Fruit fly (Drosophila melanogaster) whole organism, embryonic: Measurements from ENCODE around the gene superdeath.

Experiments
- ATbp ChIP-seq: fragments of 200-800 bp; sonication (Bioruptor generic); optimal IDR thresholded peaks from 2 replicates; lab custom pipeline; 2017; ENCODE audit warnings: missing biosample characterization, mild to moderate bottlenecking, missing genetic modification characterization, missing genetic modification reagents
- Bdp1 ChIP-seq: fragments of 200-800 bp; sonication (Bioruptor generic); optimal IDR thresholded peaks from 3 replicates; lab custom pipeline; 2016; ENCODE audit warnings: missing biosample characterization, missing genetic modification characterization
- CG10321 ChIP-seq: fragments of 200-800 bp; sonication (Bioruptor generic); IDR thresholded peaks from 2 replicates; pipeline ENCODE4 v1.3.6; 2022; ENCODE audit warnings: missing biosample characterization, missing genetic modification characterization
- CG10431 ChIP-seq: fragments of 200-800 bp; sonication (Bioruptor generic); optimal IDR thresholded peaks from 3 replicates; lab custom pipeline; 2018; ENCODE audit warnings: missing biosample characterization, mild to moderate bottlenecking, missing genetic modification characterization
- CG11723 ChIP-seq: fragments of 200-800 bp; sonication (Bioruptor generic); optimal IDR thresholded peaks from 2 replicates; lab custom pipeline; 2017; ENCODE audit warnings: missing biosample characterization, mild to moderate bottlenecking, missing genetic modification characterization
- CG12219 ChIP-seq: fragments of 200-800 bp; sonication (Bioruptor generic); optimal IDR thresholded peaks from 3 replicates; lab custom pipeline; 2018; ENCODE audit warnings: missing biosample characterization, mild to moderate bottlenecking, missing genetic modification characterization
- CG12659 ChIP-seq: fragments of 200-800 bp; sonication (Bioruptor generic); optimal IDR thresholded peaks from 3 replicates; lab custom pipeline; 2017; ENCODE audit warnings: mild to moderate bottlenecking, missing biosample characterization, missing genetic modification reagents, missing genetic modification characterization
- CG13296 ChIP-seq: fragments of 200-800 bp; sonication (Bioruptor generic); optimal IDR thresholded peaks from 3 replicates; lab custom pipeline; 2018; ENCODE audit warnings: missing biosample characterization, mild to moderate bottlenecking, missing genetic modification characterization
- CG14710 ChIP-seq: fragments of 200-800 bp; sonication (Bioruptor generic); optimal IDR thresholded peaks from 3 replicates; lab custom pipeline; 2019; ENCODE audit warnings: missing biosample characterization, mild to moderate bottlenecking, missing genetic modification characterization, moderate library complexity
- CG15514 ChIP-seq: fragments of 200-800 bp; sonication (Bioruptor generic); optimal IDR thresholded peaks from 3 replicates; lab custom pipeline; 2017; ENCODE audit warnings: missing biosample characterization, missing genetic modification characterization, mild to moderate bottlenecking, moderate library complexity, missing genetic modification reagents
- CG15601 ChIP-seq: fragments of 200-800 bp; sonication (Bioruptor generic); optimal IDR thresholded peaks from 3 replicates; lab custom pipeline; 2019; ENCODE audit warnings: missing biosample characterization, mild to moderate bottlenecking, missing genetic modification characterization, moderate library complexity
- CG17186 ChIP-seq: fragments of 200-800 bp; sonication (Bioruptor generic); optimal IDR thresholded peaks from 3 replicates; lab custom pipeline; 2017; ENCODE audit warnings: missing biosample characterization, missing genetic modification reagents, missing genetic modification characterization
- CG17385 ChIP-seq: fragments of 200-800 bp; sonication (Bioruptor generic); optimal IDR thresholded peaks from 3 replicates; lab custom pipeline; 2018; ENCODE audit warnings: missing biosample characterization, mild to moderate bottlenecking, missing genetic modification characterization
- CG2129 ChIP-seq: fragments of 200-800 bp; sonication (Bioruptor generic); IDR thresholded peaks from 2 replicates; pipeline ENCODE4 v1.3.6; 2022; ENCODE audit warnings: missing biosample characterization, missing genetic modification characterization; ENCODE audit not compliant: partially characterized antibody
- CG2199 ChIP-seq: fragments of 200-800 bp; sonication (Bioruptor generic); IDR thresholded peaks from 3 replicates; pipeline ENCODE4 v1.3.6; 2022; ENCODE audit warnings: missing biosample characterization, missing genetic modification characterization
- CG34376 ChIP-seq: fragments of 200-800 bp; sonication (Bioruptor generic); optimal IDR thresholded peaks from 2 replicates; lab custom pipeline; 2018; ENCODE audit warnings: missing biosample characterization, mild to moderate bottlenecking, missing genetic modification characterization
- CG3995 ChIP-seq: fragments of 200-800 bp; sonication (Bioruptor generic); optimal IDR thresholded peaks from 3 replicates; lab custom pipeline; 2016; ENCODE audit warnings: missing biosample characterization, missing genetic modification characterization
- CG4424 ChIP-seq: fragments of 200-800 bp; sonication (Bioruptor generic); optimal IDR thresholded peaks from 3 replicates; lab custom pipeline; 2016; ENCODE audit warnings: missing biosample characterization, missing genetic modification characterization
- CG4617 ChIP-seq: fragments of 200-800 bp; sonication (Bioruptor generic); optimal IDR thresholded peaks from 3 replicates; lab custom pipeline; 2016; ENCODE audit warnings: missing biosample characterization, missing genetic modification characterization, borderline replicate concordance
- CG9437 ChIP-seq: fragments of 200-800 bp; sonication (Bioruptor generic); optimal IDR thresholded peaks from 2 replicates; lab custom pipeline; 2018; ENCODE audit warnings: missing biosample characterization, mild to moderate bottlenecking, missing genetic modification characterization
- CG9727 ChIP-seq: fragments of 200-800 bp; sonication (Bioruptor generic); optimal IDR thresholded peaks from 3 replicates; lab custom pipeline; 2017; ENCODE audit warnings: missing biosample characterization, mild to moderate bottlenecking, missing genetic modification characterization
- CTCF ChIP-seq: fragments of 200-800 bp; sonication (Bioruptor generic); optimal IDR thresholded peaks from 2 replicates; lab custom pipeline; 2017; ENCODE audit warnings: missing biosample characterization, mild to moderate bottlenecking, missing genetic modification characterization, moderate library complexity
- CoRest ChIP-seq: fragments of 200-800 bp; sonication (Bioruptor generic); optimal IDR thresholded peaks from 3 replicates; lab custom pipeline; 2018; ENCODE audit warnings: missing biosample characterization, mild to moderate bottlenecking, missing genetic modification characterization, moderate library complexity
- Dad ChIP-seq: fragments of 200-800 bp; sonication (Bioruptor generic); optimal IDR thresholded peaks from 3 replicates; lab custom pipeline; 2016; ENCODE audit warnings: missing biosample characterization, missing genetic modification characterization
- Dp ChIP-seq: fragments of 200-800 bp; sonication (Bioruptor generic); optimal IDR thresholded peaks from 2 replicates; lab custom pipeline; 2018; ENCODE audit warnings: missing biosample characterization, mild to moderate bottlenecking, missing genetic modification characterization, moderate library complexity
- Ets97D ChIP-seq: fragments of 200-800 bp; sonication (Bioruptor generic); optimal IDR thresholded peaks from 3 replicates; lab custom pipeline; 2016; ENCODE audit warnings: missing biosample characterization, missing genetic modification characterization
- HLHmδ ChIP-seq: fragments of 200-800 bp; sonication (Bioruptor generic); optimal IDR thresholded peaks from 2 replicates; lab custom pipeline; 2018; ENCODE audit warnings: missing biosample characterization, mild to moderate bottlenecking, missing genetic modification characterization, moderate library complexity
- HmgZ ChIP-seq: fragments of 200-800 bp; sonication (Bioruptor generic); optimal IDR thresholded peaks from 2 replicates; lab custom pipeline; 2018; ENCODE audit warnings: missing biosample characterization, mild to moderate bottlenecking, missing genetic modification characterization
- Hmr ChIP-seq: fragments of 200-800 bp; sonication (Bioruptor generic); optimal IDR thresholded peaks from 3 replicates; lab custom pipeline; 2017; ENCODE audit warnings: mild to moderate bottlenecking, missing biosample characterization, missing genetic modification reagents, missing genetic modification characterization
- MBD-R2 ChIP-seq: fragments of 200-800 bp; sonication (Bioruptor generic); IDR thresholded peaks from 2 replicates; pipeline ENCODE4 v1.3.6; 2022; ENCODE audit warnings: missing biosample characterization, missing genetic modification characterization
- MESR4 ChIP-seq: fragments of 200-800 bp; sonication (Bioruptor generic); optimal IDR thresholded peaks from 2 replicates; lab custom pipeline; 2018; ENCODE audit warnings: missing biosample characterization, mild to moderate bottlenecking, missing genetic modification characterization, moderate library complexity
- Myb ChIP-seq: fragments of 200-800 bp; sonication (Bioruptor generic); optimal IDR thresholded peaks from 2 replicates; lab custom pipeline; 2016; ENCODE audit warnings: missing biosample characterization, missing genetic modification characterization
- Pdp1 ChIP-seq, 2 experiments: fragments of 200-800 bp; sonication (Bioruptor generic); optimal IDR thresholded peaks; 3 replicates each; lab custom pipeline; 2016; ENCODE audit warnings: missing biosample characterization in 2 of 2, missing genetic modification characterization in 2 of 2, mild to moderate bottlenecking in 1 of 2, moderate library complexity in 1 of 2
- bsh ChIP-seq, 2 experiments: fragments of 200-800 bp; sonication (Bioruptor generic); optimal IDR thresholded peaks; 2 replicates each; lab custom pipeline; 2017 to 2018; ENCODE audit warnings: mild to moderate bottlenecking in 2 of 2, missing biosample characterization in 2 of 2, missing genetic modification characterization in 2 of 2, moderate library complexity in 1 of 2
- chinmo ChIP-seq: fragments of 200-800 bp; sonication (Bioruptor generic); IDR thresholded peaks from 4 replicates; pipeline ENCODE4 v1.3.6; 2022; ENCODE audit warnings: missing biosample characterization, missing genetic modification characterization; ENCODE audit not compliant: partially characterized antibody
- crp ChIP-seq, 2 experiments: fragments of 200-800 bp; sonication (Bioruptor generic); optimal IDR thresholded peaks; 2 replicates in 1 of 2; 3 replicates in 1 of 2; lab custom pipeline; 2017; ENCODE audit warnings: missing biosample characterization in 2 of 2, missing genetic modification characterization in 2 of 2, mild to moderate bottlenecking in 1 of 2, moderate library complexity in 1 of 2
- esg ChIP-seq: fragments of 200-800 bp; sonication (Bioruptor generic); conservative IDR thresholded peaks from 2 replicates; pipeline ENCODE4 v1.3.6; 2022; ENCODE audit warnings: missing biosample characterization, missing genetic modification characterization
- fd3F ChIP-seq: fragments of 200-800 bp; sonication (Bioruptor generic); optimal IDR thresholded peaks from 2 replicates; lab custom pipeline; 2018; ENCODE audit warnings: missing biosample characterization, mild to moderate bottlenecking, missing genetic modification characterization, moderate library complexity
- fd64A ChIP-seq: fragments of 200-800 bp; sonication (Bioruptor generic); optimal IDR thresholded peaks from 3 replicates; lab custom pipeline; 2018; ENCODE audit warnings: missing biosample characterization, mild to moderate bottlenecking, missing genetic modification characterization
- mirr ChIP-seq: fragments of 200-800 bp; sonication (Bioruptor generic); optimal IDR thresholded peaks from 3 replicates; lab custom pipeline; 2018; ENCODE audit warnings: missing biosample characterization, mild to moderate bottlenecking, missing genetic modification characterization
- nerfin-1 ChIP-seq: fragments of 200-800 bp; sonication (Bioruptor generic); optimal IDR thresholded peaks from 3 replicates; lab custom pipeline; 2019; ENCODE audit warnings: missing biosample characterization, mild to moderate bottlenecking, missing genetic modification characterization, moderate library complexity
- nerfin-2 ChIP-seq: fragments of 200-800 bp; sonication (Bioruptor generic); IDR thresholded peaks from 2 replicates; pipeline ENCODE4 v1.3.6; 2022; ENCODE audit warnings: missing biosample characterization, missing genetic modification characterization; ENCODE audit not compliant: partially characterized antibody
- nmo ChIP-seq: fragments of 200-800 bp; sonication (Bioruptor generic); optimal IDR thresholded peaks from 2 replicates; lab custom pipeline; 2018; ENCODE audit warnings: missing biosample characterization, mild to moderate bottlenecking, missing genetic modification characterization, moderate library complexity
- phol ChIP-seq: fragments of 200-800 bp; sonication (Bioruptor generic); optimal IDR thresholded peaks from 3 replicates; lab custom pipeline; 2018; ENCODE audit warnings: missing biosample characterization, mild to moderate bottlenecking, missing genetic modification characterization, moderate library complexity
- pzg ChIP-seq: fragments of 200-800 bp; sonication (Bioruptor generic); optimal IDR thresholded peaks from 3 replicates; lab custom pipeline; 2018; ENCODE audit warnings: missing biosample characterization, mild to moderate bottlenecking, missing genetic modification characterization, moderate library complexity
- sens ChIP-seq: fragments of 200-800 bp; sonication (Bioruptor generic); peaks from one replicate; lab custom pipeline; 2016; ENCODE audit warnings: missing biosample characterization, missing genetic modification characterization
- shn ChIP-seq: fragments of 200-800 bp; sonication (Bioruptor generic); optimal IDR thresholded peaks from 3 replicates; lab custom pipeline; 2016; ENCODE audit warnings: missing biosample characterization, missing genetic modification characterization
- sr ChIP-seq: fragments of 200-800 bp; sonication (Bioruptor generic); IDR thresholded peaks from 3 replicates; pipeline ENCODE4 v1.3.6; 2022; ENCODE audit warnings: missing biosample characterization, missing genetic modification characterization
- stwl ChIP-seq: fragments of 200-800 bp; sonication (Bioruptor generic); optimal IDR thresholded peaks from 3 replicates; lab custom pipeline; 2018; ENCODE audit warnings: missing biosample characterization, mild to moderate bottlenecking, missing genetic modification characterization, moderate library complexity
- wek ChIP-seq: fragments of 200-800 bp; sonication (Bioruptor generic); optimal IDR thresholded peaks from 3 replicates; lab custom pipeline; 2018; ENCODE audit warnings: missing biosample characterization, mild to moderate bottlenecking, missing genetic modification characterization, moderate library complexity

The superdeath gene

DNA sequence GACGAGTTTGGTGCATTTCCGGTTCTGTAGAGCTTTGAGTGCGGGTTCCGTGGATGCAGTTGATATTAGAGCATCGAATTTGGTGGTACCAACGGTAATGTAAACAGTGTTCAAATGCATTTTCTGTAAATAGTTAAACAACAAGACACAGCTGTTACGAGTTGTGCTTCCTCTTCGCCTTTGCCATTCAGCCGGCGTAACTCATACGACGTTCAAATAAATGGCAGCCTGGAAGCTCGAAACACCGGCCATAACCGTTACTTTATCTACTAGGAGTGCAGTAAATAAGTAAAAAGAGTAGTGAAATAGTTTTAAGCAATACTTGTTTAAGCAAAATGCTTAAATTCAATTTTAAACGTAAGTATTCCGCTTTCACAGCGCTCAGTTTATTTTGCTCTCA is at the start of gene superdeath, which contains the start of gene Alg13:
TSS of gene superdeath (plus strand) at position 256 of the 400 bp plus-strand sequence.
TSS of gene Alg13 (minus strand) at position 167 of the 400 bp plus-strand sequence.
- peak; percentile 2 for TF ChIP-seq CTCF
- peak; percentile 23 for TF ChIP-seq CG13296 (GFP tag; lab: Kevin White, UChicago)
- TF ChIP-seq CG14710 (tag; lab: Kevin White, UChicago), result no peak
- no peak for TF ChIP-seq CG4617 (GFP tag; lab: Kevin White, UChicago)
- peak; percentile 17 for TF ChIP-seq CG15601 (tag; lab: Kevin White, UChicago)
- no peak for TF ChIP-seq Dad
- no peak for TF ChIP-seq sr (GFP tag; lab: Robert Waterston, UW)
- peak; percentile 95 for TF ChIP-seq CG17385
- TF ChIP-seq CG17186 (GFP tag; lab: Kevin White, UChicago), result peak; percentile 49
- no peak for TF ChIP-seq CG10321 (GFP tag; lab: Robert Waterston, UW)
- 0 out of 3 replicates have a peak, but pooled peaks have one; percentile 8 for TF ChIP-seq CG2199
- peak; percentile 33 for TF ChIP-seq HmgZ (tag; lab: Kevin White, UChicago)
- peak; percentile 49 for TF ChIP-seq ATbp
- peak; percentile 10 for TF ChIP-seq Dp (GFP tag; lab: Kevin White, UChicago)
- TF ChIP-seq nerfin-2 (GFP tag; lab: Robert Waterston, UW), result no peak
- TF ChIP-seq CG12659, result peak; percentile 19
- TF ChIP-seq CoRest (tag; lab: Kevin White, UChicago), result peak; percentile 12
- TF ChIP-seq mirr (GFP tag; lab: Kevin White, UChicago), result no peak
- no peak for TF ChIP-seq HLHmδ (GFP tag; lab: Kevin White, UChicago)
- TF ChIP-seq CG4424 (GFP tag; lab: Kevin White, UChicago), result peak; percentile 20
- peak; percentile 23 for TF ChIP-seq Ets97D (GFP tag; lab: Kevin White, UChicago)
- TF ChIP-seq wek, result peak; percentile 43
- TF ChIP-seq fd64A, result peak; percentile 22
- no peak for TF ChIP-seq esg (GFP tag; lab: Robert Waterston, UW)
- no peak for TF ChIP-seq shn (GFP tag; lab: Kevin White, UChicago)
- no peak for TF ChIP-seq CG9727 (GFP tag; lab: Kevin White, UChicago)
- TF ChIP-seq phol, result peak; percentile 7
- TF ChIP-seq CG34376 (GFP tag; lab: Kevin White, UChicago), result peak; percentile 1
- peak in 1 of 2 experiments; percentile 64 for TF ChIP-seq Pdp1 (GFP tag; optimal IDR thresholded peaks at IDR 0.05; lab: Kevin White, UChicago)
- peak; percentile 62 for TF ChIP-seq pzg
- TF ChIP-seq chinmo, result no peak
- TF ChIP-seq stwl (tag; lab: Kevin White, UChicago), result peak; percentile 28
- TF ChIP-seq sens (GFP tag; lab: Kevin White, UChicago), result peak; percentile 39
- no peak for TF ChIP-seq CG12219 (GFP tag; lab: Kevin White, UChicago)
- no peak for TF ChIP-seq CG2129
- peak; percentile 24 for TF ChIP-seq MESR4
- TF ChIP-seq Bdp1 (GFP tag; lab: Kevin White, UChicago), result no peak
- TF ChIP-seq CG11723 (GFP tag; lab: Kevin White, UChicago), result no peak
- TF ChIP-seq CG10431 (GFP tag; lab: Kevin White, UChicago), result no peak
- TF ChIP-seq CG9437 (GFP tag; lab: Kevin White, UChicago), result peak; percentile 46
- peak in 1 of 2 experiments; percentile 14 for TF ChIP-seq bsh (GFP tag; optimal IDR thresholded peaks at IDR 0.05; lab: Kevin White, UChicago)
- TF ChIP-seq CG3995 (GFP tag; lab: Kevin White, UChicago), result peak; percentile 87
- peak in 1 of 2 experiments; percentile 85 for TF ChIP-seq crp (GFP tag; optimal IDR thresholded peaks at IDR 0.05; lab: Kevin White, UChicago)
- no peak for TF ChIP-seq fd3F
- TF ChIP-seq Myb (GFP tag; lab: Kevin White, UChicago), result peak; percentile 92
- no peak for TF ChIP-seq Hmr (GFP tag; lab: Kevin White, UChicago)
- peak; percentile 12 for TF ChIP-seq nerfin-1
- TF ChIP-seq MBD-R2 (GFP tag; lab: Robert Waterston, UW), result peak; percentile 82
- peak; percentile 4 for TF ChIP-seq CG15514 (GFP tag; lab: Kevin White, UChicago)
- no peak for TF ChIP-seq nmo (GFP tag; lab: Kevin White, UChicago)
